Worm (Caenorhabditis elegans) whole organism, mixed stage, embryonic: ENCODE results near the gene F35H12.1.

Experiments used
- M03D4.4 ChIP-seq: sonication (generic microtip); optimal IDR thresholded peaks from 2 replicates; lab custom pipeline; 2017; ENCODE audit warnings: mild to moderate bottlenecking, missing genetic modification characterization, missing compliant biosample characterization
- bed-3 ChIP-seq: fragments of 200-800 bp; sonication (Bioruptor generic); optimal IDR thresholded peaks from 3 replicates; lab custom pipeline; 2018; ENCODE audit warnings: mild to moderate bottlenecking, missing genetic modification characterization, moderate library complexity, missing compliant biosample characterization
- ceh-39 ChIP-seq: fragments of 150-350 bp; optimal IDR thresholded peaks from 2 replicates; lab custom pipeline; 2014; ENCODE audit warnings: missing biosample characterization, missing genetic modification characterization
- ceh-43 ChIP-seq: fragments of 200-800 bp; sonication (Bioruptor generic); optimal IDR thresholded peaks from 2 replicates; lab custom pipeline; 2018; ENCODE audit warnings: mild to moderate bottlenecking, missing genetic modification characterization, moderate library complexity, missing compliant biosample characterization
- ces-1 ChIP-seq: fragments of 150-350 bp; optimal IDR thresholded peaks from 2 replicates; lab custom pipeline; 2014; ENCODE audit warnings: missing biosample characterization, missing genetic modification reagents, missing genetic modification characterization
- cnd-1 ChIP-seq: fragments of 200-800 bp; sonication (Bioruptor generic); optimal IDR thresholded peaks from 2 replicates; lab custom pipeline; 2018; ENCODE audit warnings: mild to moderate bottlenecking, missing genetic modification characterization, missing compliant biosample characterization
- drap-1 ChIP-seq: fragments of 200-800 bp; sonication (Bioruptor generic); optimal IDR thresholded peaks from 3 replicates; lab custom pipeline; 2018; ENCODE audit warnings: mild to moderate bottlenecking, missing genetic modification characterization, missing compliant biosample characterization
- elt-1 ChIP-seq: sonication (generic microtip); optimal IDR thresholded peaks from 2 replicates; lab custom pipeline; 2017; ENCODE audit warnings: missing genetic modification characterization, mild to moderate bottlenecking, missing compliant biosample characterization, antibody characterized with exemption, moderate library complexity, borderline replicate concordance; ENCODE audit not compliant: insufficient read depth
- flh-1 ChIP-seq: fragments of 200-800 bp; sonication (Bioruptor generic); optimal IDR thresholded peaks from 2 replicates; lab custom pipeline; 2018; ENCODE audit warnings: mild to moderate bottlenecking, missing genetic modification characterization, moderate library complexity, missing compliant biosample characterization
- ham-2 ChIP-seq: fragments of 200-800 bp; sonication (Bioruptor generic); optimal IDR thresholded peaks from 2 replicates; lab custom pipeline; 2018; ENCODE audit warnings: mild to moderate bottlenecking, missing genetic modification characterization, missing compliant biosample characterization
- hlh-1 ChIP-seq: fragments of 150-350 bp; optimal IDR thresholded peaks from 2 replicates; lab custom pipeline; 2014; ENCODE audit warnings: missing biosample characterization, missing genetic modification reagents, missing genetic modification characterization
- lin-32 ChIP-seq: fragments of 200-800 bp; sonication (Bioruptor generic); optimal IDR thresholded peaks from 2 replicates; lab custom pipeline; 2018; ENCODE audit warnings: mild to moderate bottlenecking, missing genetic modification characterization, missing compliant biosample characterization
- lsy-2 ChIP-seq: fragments of 150-350 bp; optimal IDR thresholded peaks from 2 replicates; lab custom pipeline; 2014; ENCODE audit warnings: missing biosample characterization, missing genetic modification characterization
- mab-5 ChIP-seq: fragments of 150-350 bp; optimal IDR thresholded peaks from 2 replicates; lab custom pipeline; 2014; ENCODE audit warnings: missing biosample characterization, missing genetic modification characterization
- mep-1 ChIP-seq: fragments of 150-350 bp; optimal IDR thresholded peaks from 2 replicates; lab custom pipeline; 2017; ENCODE audit warnings: missing biosample characterization, missing genetic modification reagents, missing genetic modification characterization, inconsistent platforms
- mls-2 ChIP-seq: sonication (generic microtip); optimal IDR thresholded peaks from 2 replicates; lab custom pipeline; 2016; ENCODE audit warnings: mild to moderate bottlenecking, missing genetic modification characterization, moderate library complexity, missing compliant biosample characterization
- nhr-12 ChIP-seq: fragments of 150-350 bp; optimal IDR thresholded peaks from 2 replicates; lab custom pipeline; 2014; ENCODE audit warnings: missing biosample characterization, missing genetic modification characterization
- pha-4 ChIP-seq: fragments of 150-350 bp; optimal IDR thresholded peaks from 2 replicates; lab custom pipeline; 2018; ENCODE audit warnings: missing biosample characterization, missing genetic modification reagents, missing genetic modification characterization
- sem-2 ChIP-seq: fragments of 200-800 bp; sonication (Bioruptor generic); optimal IDR thresholded peaks from 2 replicates; lab custom pipeline; 2018; ENCODE audit warnings: mild to moderate bottlenecking, missing genetic modification characterization, missing compliant biosample characterization
- snpc-4 ChIP-seq: fragments of 150-350 bp; optimal IDR thresholded peaks from 2 replicates; lab custom pipeline; 2014; ENCODE audit warnings: missing biosample characterization, missing genetic modification characterization
- sptf-1 ChIP-seq: sonication (generic microtip); optimal IDR thresholded peaks from 2 replicates; lab custom pipeline; 2017; ENCODE audit warnings: mild to moderate bottlenecking, missing genetic modification characterization, moderate library complexity, missing compliant biosample characterization
- tbx-8 ChIP-seq: fragments of 200-800 bp; sonication (Bioruptor generic); optimal IDR thresholded peaks from 2 replicates; lab custom pipeline; 2018; ENCODE audit warnings: mild to moderate bottlenecking, missing genetic modification characterization, moderate library complexity, missing compliant biosample characterization
- unc-120 ChIP-seq: sonication (generic microtip); optimal IDR thresholded peaks from 2 replicates; lab custom pipeline; 2017; ENCODE audit warnings: missing genetic modification characterization, missing compliant biosample characterization; ENCODE audit not compliant: poor library complexity, severe bottlenecking
- unc-39 ChIP-seq: fragments of 150-350 bp; optimal IDR thresholded peaks from 2 replicates; lab custom pipeline; 2014; ENCODE audit warnings: missing biosample characterization, missing genetic modification characterization
- unc-62 ChIP-seq: fragments of 150-350 bp; optimal IDR thresholded peaks from 2 replicates; lab custom pipeline; 2014; ENCODE audit warnings: missing biosample characterization, missing genetic modification reagents, missing genetic modification characterization
- zip-8 ChIP-seq: fragments of 150-350 bp; optimal IDR thresholded peaks from 2 replicates; lab custom pipeline; 2014; ENCODE audit warnings: missing biosample characterization, missing genetic modification characterization
- ztf-11 ChIP-seq: fragments of 150-350 bp; optimal IDR thresholded peaks from 2 replicates; lab custom pipeline; 2014; ENCODE audit warnings: missing biosample characterization, missing genetic modification characterization

F35H12.1 gene

ce11 chrX:957581-957980 lies 24.0 kb downstream of the F35H12.1 start, which contains the start of gene chil-10:
Gene chil-10, plus strand, starts transcription at chrX:957881.
- TF ChIP-seq tbx-8 = no peak
- TF ChIP-seq unc-39 (tag; lab: Kevin White, UChicago) = no peak
- no peak for TF ChIP-seq ceh-39
- TF ChIP-seq M03D4.4 (tag; lab: Kevin White, UChicago) = no peak
- no peak for TF ChIP-seq mls-2 (tag; lab: Kevin White, UChicago)
- TF ChIP-seq sem-2 (GFP tag; lab: Kevin White, UChicago) = no peak
- no peak for TF ChIP-seq elt-1
- no peak for TF ChIP-seq bed-3 (GFP tag; lab: Kevin White, UChicago)

DNA sequence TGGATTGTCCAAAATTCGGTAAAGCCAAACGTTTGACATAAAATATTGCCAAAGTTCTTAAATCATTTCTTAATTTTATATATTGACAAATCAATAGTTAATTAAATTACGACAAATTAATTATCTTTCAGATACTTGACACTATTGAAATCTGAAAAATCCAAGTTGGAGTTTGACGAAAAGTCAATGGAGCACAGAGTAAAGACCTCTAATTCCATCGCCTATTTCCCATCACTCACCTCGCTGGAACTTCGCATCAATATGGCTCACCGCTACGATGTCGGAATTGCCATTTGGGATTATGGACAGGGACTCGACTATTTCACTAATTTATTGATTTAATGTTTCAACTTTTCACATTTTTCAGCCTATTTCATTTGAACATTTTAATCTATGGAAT lies 26.5 kb downstream of the F35H12.1 start:
- TF ChIP-seq unc-39 (tag; lab: Kevin White, UChicago) (no peak), flh-1 (GFP tag; lab: Kevin White, UChicago) (no peak), unc-120 (tag; lab: Kevin White, UChicago) (no peak), ceh-39 (no peak), zip-8 (no peak), mep-1 (tag; lab: Kevin White, UChicago) (no peak), unc-62 (GFP tag; lab: Kevin White, UChicago) (no peak), elt-1 (no peak)

DNA sequence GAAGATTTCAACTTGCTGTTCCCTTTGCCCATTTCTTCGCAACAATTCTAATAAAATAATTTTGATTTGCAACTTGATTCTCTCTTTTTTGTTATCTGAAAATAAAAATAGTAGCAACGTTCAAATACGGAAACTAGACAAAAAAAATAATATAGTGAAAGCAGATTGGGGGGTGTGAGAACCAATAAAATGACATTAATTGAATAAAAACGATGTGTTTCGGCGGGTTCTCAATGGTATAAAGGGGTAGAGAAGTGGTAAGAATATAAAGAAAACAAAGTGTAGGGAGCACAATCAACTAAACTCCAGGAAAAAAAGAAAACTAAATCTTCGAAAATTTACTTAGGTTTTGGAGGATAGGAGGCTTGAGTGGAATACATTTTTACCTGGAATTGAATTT lies 29.6 kb downstream of the F35H12.1 start, which contains the start of gene ncs-1:
Gene ncs-1, minus strand, starts transcription at position 101 of the 400 bp plus-strand sequence.
- TF ChIP-seq snpc-4 (tag; lab: Kevin White, UChicago) (no peak), unc-62 (GFP tag; lab: Kevin White, UChicago) (no peak), sptf-1 (no peak), zip-8 (no peak)

DNA sequence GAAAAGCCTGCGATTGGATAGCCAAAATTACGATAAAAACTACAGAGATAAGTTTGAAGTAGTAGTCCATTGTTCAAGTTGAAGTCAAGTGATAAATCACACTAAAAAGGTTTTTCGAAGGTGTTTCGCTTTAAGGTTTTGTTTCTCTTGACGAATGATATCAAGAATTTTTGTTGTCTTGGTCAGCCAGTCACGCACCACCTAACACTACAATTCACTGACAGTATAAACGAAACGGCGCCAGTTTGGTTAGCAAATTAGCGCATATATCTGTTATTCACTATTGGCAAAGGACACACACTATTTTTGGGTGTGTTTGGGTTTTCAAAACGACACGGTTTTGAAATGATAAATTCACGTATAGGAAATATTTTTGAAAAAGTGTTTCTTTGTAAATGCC lies 36.5 kb downstream of the F35H12.1 start, which contains the start of gene C44C1.6:
Gene C44C1.6, minus strand, starts transcription at position 199 of the 400 bp plus-strand sequence.
- TF ChIP-seq nhr-12 (tag; lab: Kevin White, UChicago) = no peak
- TF ChIP-seq ceh-39 = no peak
- TF ChIP-seq ztf-11 (tag; lab: Kevin White, UChicago) = no peak
- no peak for TF ChIP-seq lin-32
- TF ChIP-seq, all 35 proteins: peak for 0

DNA sequence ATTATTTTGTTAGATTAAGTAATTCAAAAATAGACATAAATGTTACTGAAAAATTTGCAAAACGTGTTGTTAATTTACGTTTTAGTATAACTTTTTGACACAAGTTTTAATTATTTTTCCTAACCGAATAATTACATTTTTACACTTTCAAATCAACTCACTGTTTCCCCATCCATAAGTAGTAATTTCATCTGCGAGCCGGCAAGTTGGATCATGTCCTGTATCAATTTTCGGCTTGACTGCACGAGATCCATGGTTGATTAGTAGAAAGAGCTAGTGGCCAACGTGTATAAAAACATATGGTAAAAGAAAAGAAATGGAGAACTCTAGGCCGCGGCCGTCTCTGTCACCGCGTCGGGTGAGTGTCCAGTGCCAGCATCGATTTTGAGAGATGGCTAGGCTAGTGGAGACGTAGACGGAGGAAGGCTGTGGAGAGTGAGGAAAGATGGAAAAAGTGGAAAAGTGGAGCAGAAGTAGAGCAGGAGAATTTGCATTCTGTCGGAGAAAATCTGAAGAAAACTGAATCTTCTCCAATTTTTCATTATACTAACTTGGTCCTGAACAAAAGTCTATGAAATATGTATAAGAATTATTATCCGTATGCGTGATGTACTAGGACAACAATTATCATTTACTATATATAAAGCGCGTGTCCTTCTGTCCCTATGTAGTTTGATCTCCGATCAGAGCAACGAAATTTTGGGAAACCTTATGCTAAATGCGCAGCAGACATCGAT lies 41.1 kb downstream of the F35H12.1 start, which contains the start of gene vps-45:
Gene vps-45, minus strand, starts transcription at position 350 of the 737 bp plus-strand sequence.
- TF ChIP-seq lsy-2 (tag; lab: Kevin White, UChicago) (peak; percentile 32), hlh-1 (tag; lab: Kevin White, UChicago) (no peak), mep-1 (tag; lab: Kevin White, UChicago) (no peak), ham-2 (GFP tag; lab: Kevin White, UChicago) (peak; percentile 37), unc-39 (tag; lab: Kevin White, UChicago) (no peak), sem-2 (GFP tag; lab: Kevin White, UChicago) (no peak), cnd-1 (tag; lab: Kevin White, UChicago) (no peak), snpc-4 (tag; lab: Kevin White, UChicago) (no peak), mab-5 (tag; lab: Kevin White, UChicago) (no peak), unc-120 (tag; lab: Kevin White, UChicago) (peak; percentile 8), mls-2 (tag; lab: Kevin White, UChicago) (peak; percentile 16), ces-1 (peak; percentile 44), M03D4.4 (tag; lab: Kevin White, UChicago) (no peak), lin-32 (peak; percentile 26)

DNA sequence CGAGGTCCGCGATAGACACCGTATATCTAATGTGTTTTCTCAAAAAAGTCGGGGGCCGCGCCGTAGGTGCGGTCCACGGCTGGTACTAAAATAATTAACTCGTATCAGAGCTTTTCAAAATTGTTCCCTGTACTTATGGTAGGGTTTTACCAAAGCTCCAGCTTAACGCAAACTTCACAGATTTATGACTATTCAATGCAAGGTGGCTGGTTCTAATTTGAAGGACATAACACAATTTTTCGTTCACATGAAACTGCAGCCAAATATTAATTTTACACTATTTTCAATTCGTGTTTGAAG lies 41.6 kb downstream of the F35H12.1 start:
- TF ChIP-seq unc-120 (tag; lab: Kevin White, UChicago) = no peak
- TF ChIP-seq M03D4.4 (tag; lab: Kevin White, UChicago) = no peak
- no peak for TF ChIP-seq pha-4 (tag; lab: Kevin White, UChicago)
- no peak for TF ChIP-seq drap-1
- no peak for TF ChIP-seq sem-2 (GFP tag; lab: Kevin White, UChicago)
- TF ChIP-seq ceh-43 (GFP tag; lab: Kevin White, UChicago) = no peak
- TF ChIP-seq unc-62 (GFP tag; lab: Kevin White, UChicago) = no peak
- no peak for TF ChIP-seq mab-5 (tag; lab: Kevin White, UChicago)
- no peak for TF ChIP-seq mls-2 (tag; lab: Kevin White, UChicago)
- no peak for TF ChIP-seq lin-32
